Worm (Caenorhabditis elegans) whole organism, L1 larva: ENCODE measurements around the gene Y116A8C.25.

ENCODE experiments used
- ceh-82 ChIP-seq, 3 experiments: fragments of 150-350 bp in 1 of 3; sonication (generic microtip) in 2 of 3; optimal IDR thresholded peaks; 2 replicates each; lab custom pipeline; 2014 to 2017; ENCODE audit warnings: missing biosample characterization in 3 of 3, missing genetic modification characterization in 3 of 3
- elt-3 ChIP-seq, 6 experiments: fragments of 150-350 bp in 1 of 6; sonication (generic microtip); optimal IDR thresholded peaks; 2 replicates each; lab custom pipeline; 2017 to 2018; ENCODE audit warnings: missing biosample characterization in 6 of 6, missing genetic modification characterization in 6 of 6, inconsistent platforms in 1 of 6
- jun-1 ChIP-seq: fragments of 150-350 bp; optimal IDR thresholded peaks from 2 replicates; lab custom pipeline; 2014; ENCODE audit warnings: missing biosample characterization, missing genetic modification reagents, missing genetic modification characterization
- mdl-1 ChIP-seq, 2 experiments: fragments of 150-350 bp; optimal IDR thresholded peaks; 2 replicates each; lab custom pipeline; 2014 to 2017; ENCODE audit warnings: missing biosample characterization in 2 of 2, missing genetic modification characterization in 2 of 2, inconsistent platforms in 1 of 2
- nhr-11 ChIP-seq: fragments of 150-350 bp; optimal IDR thresholded peaks from 2 replicates; lab custom pipeline; 2014; ENCODE audit warnings: missing biosample characterization, missing genetic modification characterization

ce11 chrIV:17110882-17111281, 32.3 kb upstream of the Y116A8C.25 start, which contains the start of gene sfa-1:
- no peak for TF ChIP-seq jun-1 (tag; lab: Kevin White, UChicago)
- no peak for TF ChIP-seq ceh-82 (tag; optimal IDR thresholded peaks at IDR 0.05; lab: Kevin White, UChicago)
- TF ChIP-seq elt-3 (tag; optimal IDR thresholded peaks at IDR 0.05; lab: Kevin White, UChicago): no peak
- TF ChIP-seq nhr-11 (tag; lab: Kevin White, UChicago): no peak
- no peak for TF ChIP-seq mdl-1 (tag; optimal IDR thresholded peaks at IDR 0.05; lab: Kevin White, UChicago)
